Fruit fly (Drosophila melanogaster) whole organism, embryonic: ENCODE results near the gene CG8925.

Experiments
- Atf-2 ChIP-seq: fragments of 200-800 bp; sonication (Bioruptor generic); optimal IDR thresholded peaks from 2 replicates; lab custom pipeline; 2016; ENCODE audit warnings: missing biosample characterization, missing genetic modification characterization
- Bdp1 ChIP-seq: fragments of 200-800 bp; sonication (Bioruptor generic); optimal IDR thresholded peaks from 3 replicates; lab custom pipeline; 2016; ENCODE audit warnings: missing biosample characterization, missing genetic modification characterization
- Blimp-1 ChIP-seq: fragments of 200-800 bp; sonication (Bioruptor generic); optimal IDR thresholded peaks from 3 replicates; lab custom pipeline; 2018; ENCODE audit warnings: missing biosample characterization, missing genetic modification characterization, mild to moderate bottlenecking, moderate library complexity, missing genetic modification reagents
- CG10209 ChIP-seq: fragments of 200-800 bp; sonication (Bioruptor generic); optimal IDR thresholded peaks from 3 replicates; lab custom pipeline; 2017; ENCODE audit warnings: missing biosample characterization, mild to moderate bottlenecking, missing genetic modification characterization, missing genetic modification reagents
- CG10543 ChIP-seq: fragments of 200-800 bp; sonication (Bioruptor generic); optimal IDR thresholded peaks from 3 replicates; lab custom pipeline; 2017; ENCODE audit warnings: missing biosample characterization, mild to moderate bottlenecking, missing genetic modification characterization, moderate library complexity
- CG11247 ChIP-seq: fragments of 200-800 bp; sonication (Bioruptor generic); IDR thresholded peaks from 2 replicates; pipeline ENCODE4 v1.3.6; 2022; ENCODE audit warnings: missing biosample characterization, missing genetic modification characterization
- CG12659 ChIP-seq: fragments of 200-800 bp; sonication (Bioruptor generic); optimal IDR thresholded peaks from 3 replicates; lab custom pipeline; 2017; ENCODE audit warnings: mild to moderate bottlenecking, missing biosample characterization, missing genetic modification reagents, missing genetic modification characterization
- CG13123 ChIP-seq: fragments of 200-800 bp; sonication (Bioruptor generic); optimal IDR thresholded peaks from 2 replicates; lab custom pipeline; 2016; ENCODE audit warnings: missing biosample characterization, missing genetic modification characterization
- CG13287 ChIP-seq: fragments of 200-800 bp; sonication (Bioruptor generic); IDR thresholded peaks from 2 replicates; pipeline ENCODE4 v1.3.6; 2022; ENCODE audit warnings: missing biosample characterization, missing genetic modification characterization; ENCODE audit not compliant: partially characterized antibody
- CG13424 ChIP-seq: fragments of 200-800 bp; sonication (Bioruptor generic); optimal IDR thresholded peaks from 2 replicates; lab custom pipeline; 2019; ENCODE audit warnings: missing biosample characterization, mild to moderate bottlenecking, missing genetic modification characterization, moderate library complexity
- CG13894 ChIP-seq: fragments of 200-800 bp; sonication (Bioruptor generic); optimal IDR thresholded peaks from 3 replicates; lab custom pipeline; 2018; ENCODE audit warnings: missing biosample characterization, mild to moderate bottlenecking, missing genetic modification characterization, moderate library complexity
- CG15269 ChIP-seq: fragments of 200-800 bp; sonication (Bioruptor generic); optimal IDR thresholded peaks from 2 replicates; lab custom pipeline; 2018; ENCODE audit warnings: missing biosample characterization, mild to moderate bottlenecking, missing genetic modification characterization, moderate library complexity
- CG15514 ChIP-seq: fragments of 200-800 bp; sonication (Bioruptor generic); optimal IDR thresholded peaks from 3 replicates; lab custom pipeline; 2017; ENCODE audit warnings: missing biosample characterization, missing genetic modification characterization, mild to moderate bottlenecking, moderate library complexity, missing genetic modification reagents
- CG1603 ChIP-seq: fragments of 200-800 bp; sonication (Bioruptor generic); optimal IDR thresholded peaks from 2 replicates; lab custom pipeline; 2019; ENCODE audit warnings: missing biosample characterization, mild to moderate bottlenecking, missing genetic modification characterization, moderate library complexity
- CG17328 ChIP-seq: fragments of 200-800 bp; sonication (Bioruptor generic); IDR thresholded peaks from 2 replicates; pipeline ENCODE4 v1.3.6; 2022; ENCODE audit warnings: missing biosample characterization, missing genetic modification characterization
- CG17359 ChIP-seq: fragments of 200-800 bp; sonication (Bioruptor generic); optimal IDR thresholded peaks from 3 replicates; lab custom pipeline; 2018; ENCODE audit warnings: missing biosample characterization, mild to moderate bottlenecking, missing genetic modification characterization, moderate library complexity
- CG2678 ChIP-seq: fragments of 200-800 bp; sonication (Bioruptor generic); optimal IDR thresholded peaks from 3 replicates; lab custom pipeline; 2019; ENCODE audit warnings: missing biosample characterization, mild to moderate bottlenecking, missing genetic modification characterization, moderate library complexity
- CG2712 ChIP-seq: fragments of 200-800 bp; optimal IDR thresholded peaks from 3 replicates; lab custom pipeline; 2019; ENCODE audit warnings: missing biosample characterization, mild to moderate bottlenecking, missing genetic modification characterization, moderate library complexity
- CG31388 ChIP-seq: fragments of 200-800 bp; sonication (Bioruptor generic); optimal IDR thresholded peaks from 2 replicates; lab custom pipeline; 2016; ENCODE audit warnings: missing biosample characterization, missing genetic modification characterization
- CG31441 ChIP-seq: fragments of 200-800 bp; sonication (Bioruptor generic); IDR thresholded peaks from 2 replicates; pipeline ENCODE4 v1.3.6; 2022; ENCODE audit warnings: missing biosample characterization, missing genetic modification characterization
- CG4424 ChIP-seq: fragments of 200-800 bp; sonication (Bioruptor generic); optimal IDR thresholded peaks from 3 replicates; lab custom pipeline; 2016; ENCODE audit warnings: missing biosample characterization, missing genetic modification characterization
- CG7271 ChIP-seq: fragments of 200-800 bp; sonication (Bioruptor generic); optimal IDR thresholded peaks from 2 replicates; lab custom pipeline; 2018; ENCODE audit warnings: missing biosample characterization, mild to moderate bottlenecking, missing genetic modification characterization, moderate library complexity
- CG9437 ChIP-seq: fragments of 200-800 bp; sonication (Bioruptor generic); optimal IDR thresholded peaks from 2 replicates; lab custom pipeline; 2018; ENCODE audit warnings: missing biosample characterization, mild to moderate bottlenecking, missing genetic modification characterization
- CG9876 ChIP-seq: fragments of 200-800 bp; sonication (Bioruptor generic); optimal IDR thresholded peaks from 2 replicates; lab custom pipeline; 2016; ENCODE audit warnings: missing biosample characterization, missing genetic modification characterization
- Camta ChIP-seq: fragments of 200-800 bp; sonication (Bioruptor generic); optimal IDR thresholded peaks from 2 replicates; lab custom pipeline; 2016; ENCODE audit warnings: missing biosample characterization, missing genetic modification characterization
- Eip74EF ChIP-seq, 2 experiments: fragments of 200-800 bp in 1 of 2; fragments of >200 bp in 1 of 2; sonication (Bioruptor generic) in 1 of 2; optimal IDR thresholded peaks; 2 replicates each; lab custom pipeline; 2017 to 2019; ENCODE audit warnings: missing biosample characterization in 2 of 2, missing genetic modification characterization in 2 of 2, mild to moderate bottlenecking in 1 of 2, moderate library complexity in 1 of 2
- Fer1 ChIP-seq: fragments of 200-800 bp; sonication (Bioruptor generic); optimal IDR thresholded peaks from 2 replicates; lab custom pipeline; 2017; ENCODE audit warnings: missing biosample characterization, mild to moderate bottlenecking, missing genetic modification characterization
- GATAe ChIP-seq: fragments of 200-800 bp; sonication (Bioruptor generic); conservative IDR thresholded peaks from 2 replicates; pipeline ENCODE4 v1.3.6; 2022; ENCODE audit warnings: missing biosample characterization, missing genetic modification characterization
- HHEX ChIP-seq: fragments of 200-800 bp; sonication (Bioruptor generic); optimal IDR thresholded peaks from 3 replicates; lab custom pipeline; 2017; ENCODE audit warnings: missing biosample characterization, mild to moderate bottlenecking, missing genetic modification characterization, missing genetic modification reagents
- Hr51 ChIP-seq, 2 experiments: fragments of 200-800 bp; sonication (Bioruptor generic); optimal IDR thresholded peaks; 2 replicates in 1 of 2; 3 replicates in 1 of 2; lab custom pipeline; 2016 to 2018; ENCODE audit warnings: missing biosample characterization in 2 of 2, missing genetic modification characterization in 2 of 2, mild to moderate bottlenecking in 1 of 2, moderate library complexity in 1 of 2
- Oli ChIP-seq: fragments of 200-800 bp; sonication (Bioruptor generic); optimal IDR thresholded peaks from 2 replicates; lab custom pipeline; 2018; ENCODE audit warnings: missing biosample characterization, mild to moderate bottlenecking, missing genetic modification characterization, moderate library complexity
- Scr ChIP-seq: fragments of 200-800 bp; sonication (Bioruptor generic); IDR thresholded peaks from 2 replicates; pipeline ENCODE4 v1.3.6; 2022; ENCODE audit warnings: missing biosample characterization, missing genetic modification characterization; ENCODE audit not compliant: partially characterized antibody
- Ssrp ChIP-seq: fragments of 200-800 bp; sonication (Bioruptor generic); optimal IDR thresholded peaks from 2 replicates; lab custom pipeline; 2018; ENCODE audit warnings: missing biosample characterization, mild to moderate bottlenecking, missing genetic modification characterization, moderate library complexity
- danr ChIP-seq: fragments of 200-800 bp; sonication (Bioruptor generic); IDR thresholded peaks from 2 replicates; pipeline ENCODE4 v1.3.6; 2022; ENCODE audit warnings: missing biosample characterization, missing genetic modification characterization
- ham ChIP-seq: fragments of 200-800 bp; sonication (Bioruptor generic); IDR thresholded peaks from 2 replicates; pipeline ENCODE4 v1.3.6; 2022; ENCODE audit warnings: missing biosample characterization, missing genetic modification characterization
- hkb ChIP-seq, 2 experiments: fragments of 200-800 bp in 1 of 2; fragments of >200 bp in 1 of 2; sonication (Bioruptor generic) in 1 of 2; IDR thresholded peaks in 1 of 2; optimal IDR thresholded peaks in 1 of 2; 2 replicates each; pipeline versions ENCODE4 v1.3.6 to Lab custom; 2017 to 2022; ENCODE audit warnings: missing biosample characterization in 1 of 2, missing genetic modification characterization in 1 of 2
- klu ChIP-seq: fragments of 200-800 bp; sonication (Bioruptor generic); IDR thresholded peaks from 2 replicates; pipeline ENCODE4 v1.3.6; 2022; ENCODE audit warnings: missing biosample characterization, missing genetic modification characterization
- kni ChIP-seq: fragments of 200-800 bp; sonication (Bioruptor generic); optimal IDR thresholded peaks from 3 replicates; lab custom pipeline; 2017; ENCODE audit warnings: mild to moderate bottlenecking, missing biosample characterization, missing genetic modification reagents, missing genetic modification characterization
- nmo ChIP-seq: fragments of 200-800 bp; sonication (Bioruptor generic); optimal IDR thresholded peaks from 2 replicates; lab custom pipeline; 2018; ENCODE audit warnings: missing biosample characterization, mild to moderate bottlenecking, missing genetic modification characterization, moderate library complexity
- p53 ChIP-seq: fragments of 200-800 bp; sonication (Bioruptor generic); optimal IDR thresholded peaks from 2 replicates; lab custom pipeline; 2016; ENCODE audit warnings: missing biosample characterization, missing genetic modification characterization
- peb ChIP-seq: fragments of 200-800 bp; sonication (Bioruptor generic); IDR thresholded peaks from 2 replicates; pipeline ENCODE4 v1.3.6; 2022; ENCODE audit warnings: missing biosample characterization, missing genetic modification characterization
- seq ChIP-seq: fragments of 200-800 bp; sonication (Bioruptor generic); IDR thresholded peaks from 2 replicates; pipeline ENCODE4 v1.3.6; 2022; ENCODE audit warnings: missing biosample characterization, missing genetic modification characterization
- slbo ChIP-seq: fragments of 200-800 bp; sonication (Bioruptor generic); IDR thresholded peaks from 2 replicates; pipeline ENCODE4 v1.3.6; 2022; ENCODE audit warnings: missing biosample characterization, missing genetic modification characterization
- vnd ChIP-seq: fragments of 200-800 bp; sonication (Bioruptor generic); IDR thresholded peaks from 3 replicates; pipeline ENCODE4 v1.3.6; 2022; ENCODE audit warnings: missing biosample characterization, missing genetic modification characterization; ENCODE audit not compliant: partially characterized antibody
- vvl ChIP-seq: fragments of 200-800 bp; sonication (Bioruptor generic); IDR thresholded peaks from 2 replicates; pipeline ENCODE4 v1.3.6; 2022; ENCODE audit warnings: missing biosample characterization, missing genetic modification characterization

The CG8925 gene

dm6 chr3R:16212859-16213708 lies 41.3 kb downstream of the CG8925 start (continued):
- TF ChIP-seq CG13123 (GFP tag; lab: Kevin White, UChicago) = no peak
- no peak for TF ChIP-seq Camta (GFP tag; lab: Kevin White, UChicago)
- TF ChIP-seq seq (GFP tag; lab: Robert Waterston, UW) = peak; percentile 19; the same call in 1 of the 2 replicates
- no peak for TF ChIP-seq CG9876
- TF ChIP-seq Eip74EF (GFP tag; optimal IDR thresholded peaks at IDR 0.05; lab: Kevin White, UChicago) = no peak
- TF ChIP-seq vnd = no peak
- TF ChIP-seq Hr51 (GFP tag; optimal IDR thresholded peaks at IDR 0.05; lab: Kevin White, UChicago) = peak in 1 of 2 experiments; percentile 50
- TF ChIP-seq danr (GFP tag; lab: Robert Waterston, UW) = no peak
- TF ChIP-seq CG10209 (GFP tag; lab: Kevin White, UChicago) = peak; percentile 54
- TF ChIP-seq slbo (GFP tag; lab: Robert Waterston, UW) = 0 out of 2 replicates have a peak, but pooled peaks have one; percentile 39
- peak; percentile 85 for TF ChIP-seq Fer1
- peak; percentile 72 for TF ChIP-seq HHEX (GFP tag; lab: Kevin White, UChicago)
- no peak for TF ChIP-seq CG7271

- TF ChIP-seq CG1603 = no peak
- peak; percentile 47 for TF ChIP-seq CG2712 (tag; lab: Kevin White, UChicago)
- TF ChIP-seq CG12659 (GFP tag; lab: Kevin White, UChicago) = peak; percentile 35
- TF ChIP-seq CG17359 = peak; percentile 17
- TF ChIP-seq CG13424 (tag; lab: Kevin White, UChicago) = peak; percentile 28
- peak; percentile 74 for TF ChIP-seq CG2678 (tag; lab: Kevin White, UChicago)
- TF ChIP-seq Atf-2 (GFP tag; lab: Kevin White, UChicago) = no peak
- peak; percentile 33 for TF ChIP-seq CG9437
- no peak for TF ChIP-seq CG17328 (GFP tag; lab: Robert Waterston, UW)
- no peak for TF ChIP-seq GATAe (GFP tag; lab: Robert Waterston, UW)
- TF ChIP-seq peb (GFP tag; lab: Robert Waterston, UW) = no peak
- no peak for TF ChIP-seq Bdp1 (GFP tag; lab: Kevin White, UChicago)
- TF ChIP-seq CG15514 (GFP tag; lab: Kevin White, UChicago) = peak; percentile 21
- no peak for TF ChIP-seq CG31388 (GFP tag; lab: Kevin White, UChicago)
- no peak for TF ChIP-seq vvl (GFP tag; lab: Robert Waterston, UW)
- no peak for TF ChIP-seq klu (GFP tag; lab: Robert Waterston, UW)
- no peak for TF ChIP-seq kni (GFP tag; lab: Kevin White, UChicago)
- TF ChIP-seq CG4424 (GFP tag; lab: Kevin White, UChicago) = peak; percentile 12
- no peak for TF ChIP-seq Scr (GFP tag; lab: Robert Waterston, UW)
- no peak for TF ChIP-seq ham (GFP tag; lab: Robert Waterston, UW)
- TF ChIP-seq CG31441 (GFP tag; lab: Robert Waterston, UW) = peak; percentile 52; the same call in 1 of the 2 replicates
- TF ChIP-seq CG15269 (tag; lab: Kevin White, UChicago) = peak; percentile 24
- TF ChIP-seq nmo (GFP tag; lab: Kevin White, UChicago) = peak; percentile 23
- no peak for TF ChIP-seq CG13287
- TF ChIP-seq Oli (tag; lab: Kevin White, UChicago) = peak; percentile 28
- no peak for TF ChIP-seq CG11247 (GFP tag; lab: Robert Waterston, UW)
- TF ChIP-seq CG10543 = peak; percentile 46
- TF ChIP-seq p53 (GFP tag; lab: Kevin White, UChicago) = no peak
- TF ChIP-seq Ssrp (tag; lab: Kevin White, UChicago) = peak; percentile 30
- TF ChIP-seq hkb (optimal IDR thresholded peaks at IDR 0.05; lab: Kevin White, UChicago) = no peak
- no peak for TF ChIP-seq hkb (GFP tag; IDR thresholded peaks at IDR 0.05; lab: Robert Waterston, UW)
- no peak for TF ChIP-seq CG13894
- no peak for TF ChIP-seq Blimp-1 (GFP tag; lab: Kevin White, UChicago)
Observed at dm6 chr3R:16213792-16214473, 42.1 kb downstream of the CG8925 start.
